Worm (Caenorhabditis elegans) whole organism, L2 larva: Measurements from ENCODE around the gene arrd-15.

Experiments
- ZK546.5 ChIP-seq: sonication (generic microtip); optimal IDR thresholded peaks from 2 replicates; lab custom pipeline; 2017; ENCODE audit warnings: missing biosample characterization, missing genetic modification characterization
- ama-1 ChIP-seq: fragments of 150-350 bp; optimal IDR thresholded peaks from 2 replicates; lab custom pipeline; 2018; ENCODE audit warnings: inconsistent platforms
- crh-2 ChIP-seq: sonication (generic microtip); optimal IDR thresholded peaks from 2 replicates; lab custom pipeline; 2017; ENCODE audit warnings: missing biosample characterization, missing genetic modification characterization
- elt-1 ChIP-seq: fragments of 150-350 bp; optimal IDR thresholded peaks from 2 replicates; lab custom pipeline; 2014; ENCODE audit warnings: missing biosample characterization, missing genetic modification characterization
- fos-1 ChIP-seq: fragments of 150-350 bp; optimal IDR thresholded peaks from 2 replicates; lab custom pipeline; 2014; ENCODE audit warnings: missing biosample characterization, missing genetic modification characterization
- nhr-23 ChIP-seq: fragments of 150-350 bp; optimal IDR thresholded peaks from 2 replicates; lab custom pipeline; 2014; ENCODE audit warnings: missing biosample characterization, missing genetic modification reagents, missing genetic modification characterization
- nhr-237 ChIP-seq: fragments of 150-350 bp; optimal IDR thresholded peaks from 2 replicates; lab custom pipeline; 2014; ENCODE audit warnings: missing biosample characterization, missing genetic modification characterization
- nhr-6 ChIP-seq: fragments of 150-350 bp; optimal IDR thresholded peaks from 2 replicates; lab custom pipeline; 2014; ENCODE audit warnings: missing biosample characterization, missing genetic modification characterization
- sma-3 ChIP-seq: sonication (generic microtip); optimal IDR thresholded peaks from 2 replicates; lab custom pipeline; 2016; ENCODE audit warnings: missing genetic modification reagents, missing genetic modification characterization, missing compliant biosample characterization
- ztf-1 ChIP-seq: fragments of 200-800 bp; sonication (Bioruptor generic); conservative IDR thresholded peaks from 2 replicates; pipeline ENCODE4 v1.3.6; 2022; ENCODE audit warnings: missing genetic modification characterization, missing compliant biosample characterization
- ztf-4 ChIP-seq: fragments of 150-350 bp; optimal IDR thresholded peaks from 2 replicates; lab custom pipeline; 2014; ENCODE audit warnings: missing biosample characterization, missing genetic modification characterization

DNA sequence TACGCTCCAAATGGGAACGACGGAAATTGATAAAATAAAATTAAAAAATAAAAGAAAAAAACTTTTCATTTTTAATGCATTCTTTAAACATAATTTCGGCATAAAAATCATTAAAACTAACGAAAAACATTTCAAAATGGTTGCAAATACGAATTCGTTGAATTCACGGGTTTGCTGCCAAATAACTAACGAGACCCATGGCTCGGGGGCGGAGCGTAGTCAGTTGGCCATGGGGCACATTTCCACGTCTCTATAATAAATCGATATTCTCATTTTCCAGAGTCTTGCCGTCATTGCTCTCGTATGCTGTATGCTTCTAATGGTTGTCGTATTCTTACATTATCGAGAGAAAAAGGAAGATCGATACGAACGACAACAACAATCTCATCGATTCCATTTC lies 36.4 kb upstream of the arrd-15 start, which contains the start of gene ZK637.4:
- no peak for TF ChIP-seq fos-1 (tag; lab: Kevin White, UChicago)
- TF ChIP-seq ama-1 (lab: Kevin White, UChicago), result no peak
- TF ChIP-seq ztf-1 (GFP tag; lab: Robert Waterston, UW), result no peak
- no peak for TF ChIP-seq nhr-6
- TF ChIP-seq sma-3 (GFP tag; lab: Kevin White, UChicago), result no peak
- no peak for TF ChIP-seq nhr-23 (tag; lab: Kevin White, UChicago)
- TF ChIP-seq nhr-237, result no peak
- TF ChIP-seq elt-1, result no peak
- no peak for TF ChIP-seq ztf-4 (tag; lab: Kevin White, UChicago)
- no peak for TF ChIP-seq crh-2 (tag; lab: Kevin White, UChicago)
- TF ChIP-seq ZK546.5 (tag; lab: Kevin White, UChicago), result no peak
